Worm (Caenorhabditis elegans): ENCODE results near the gene nfi-1.

Gene nfi-1

ce11 chrII:7496070-7496469 lies 41.9 kb upstream of the nfi-1 start, which contains the start of gene spi-1:
Gene spi-1, plus strand, starts transcription at chrII:7496247.
- TF ChIP-seq bed-2 (GFP tag; IDR thresholded peaks at IDR 0.05), result no peak
- TF ChIP-seq nhr-90 (tag; optimal IDR thresholded peaks at IDR 0.05), result no peak
- TF ChIP-seq nfya-1 (tag; optimal IDR thresholded peaks at IDR 0.05; ENCODE audit: borderline replicate concordance, insufficient read depth), result no peak

- TF ChIP-seq tbp1 (GFP tag; optimal IDR thresholded peaks at IDR 0.05) (no peak), Y53G8AR.9 (GFP tag; conservative IDR thresholded peaks at IDR 0.05) (no peak), dpl-1 (GFP tag; optimal IDR thresholded peaks at IDR 0.05) (no peak), repo-1 (tag; optimal IDR thresholded peaks at IDR 0.05) (no peak), sdz-38 (tag; optimal IDR thresholded peaks at IDR 0.05) (no peak), B0019.2 (GFP tag; conservative IDR thresholded peaks at IDR 0.05) (no peak), nhr-179 (tag; optimal IDR thresholded peaks at IDR 0.05) (no peak), F57A8.1 (GFP tag; optimal IDR thresholded peaks at IDR 0.05) (no peak), ceh-40 (GFP tag; IDR thresholded peaks at IDR 0.05) (no peak), nhr-27 (tag; optimal IDR thresholded peaks at IDR 0.05) (no peak), nfyb-1 (GFP tag; IDR thresholded peaks at IDR 0.05) (no peak), T26A5.8 (tag; optimal IDR thresholded peaks at IDR 0.05) (no peak), hlh-12 (tag; optimal IDR thresholded peaks at IDR 0.05) (no peak), egl-44 (GFP tag; IDR thresholded peaks at IDR 0.05) (no peak), lsl-1 (GFP tag; optimal IDR thresholded peaks at IDR 0.05) (no peak), aptf-3 (GFP tag; IDR thresholded peaks at IDR 0.05) (no peak), ztf-26 (tag; optimal IDR thresholded peaks at IDR 0.05) (no peak), mes-4 (tag; optimal IDR thresholded peaks at IDR 0.05) (no peak), pha-4 (tag; optimal IDR thresholded peaks at IDR 0.05) (no peak)
Observed at ce11 chrII:7499390-7499789, 38.6 kb upstream of the nfi-1 start, which contains the start of gene srab-14. Gene srab-14, minus strand, starts transcription at chrII:7499490.

ce11 chrII:7505005-7505404 lies 33.0 kb upstream of the nfi-1 start, which contains the start of gene C28F5.1:
Gene C28F5.1, plus strand, starts transcription at chrII:7505305.
- TF ChIP-seq lsl-1 (GFP tag; optimal IDR thresholded peaks at IDR 0.05) (no peak), F49E8.2 (tag; optimal IDR thresholded peaks at IDR 0.05; ENCODE audit: insufficient read depth) (no peak), Y79H2A.3 (GFP tag; conservative IDR thresholded peaks at IDR 0.05) (no peak), hlh-12 (tag; optimal IDR thresholded peaks at IDR 0.05) (no peak), C06A6.2 (GFP tag; conservative IDR thresholded peaks at IDR 0.05) (no peak), ccch-3 (GFP tag; optimal IDR thresholded peaks at IDR 0.05) (no peak), dox-1 (GFP tag; IDR thresholded peaks at IDR 0.05) (no peak), unc-130 (GFP tag; optimal IDR thresholded peaks at IDR 0.05) (no peak)

- TF ChIP-seq cebp-2 (GFP tag; IDR thresholded peaks at IDR 0.05), result no peak
- 0 out of 2 replicates have a peak, but pooled peaks have one; percentile 22 for TF ChIP-seq madf-3 (GFP tag; IDR thresholded peaks at IDR 0.05)
Observed at ce11 chrII:7519221-7519620, 18.8 kb upstream of the nfi-1 start, which contains the start of gene glb-9. Gene glb-9, minus strand, starts transcription at chrII:7519321.

- TF ChIP-seq F22D6.2 (tag; optimal IDR thresholded peaks at IDR 0.05) (no peak), dox-1 (GFP tag; IDR thresholded peaks at IDR 0.05) (no peak), zfh-2 (GFP tag; conservative IDR thresholded peaks at IDR 0.05) (no peak), T07F8.4 (tag; optimal IDR thresholded peaks at IDR 0.05) (no peak), mcd-1 (GFP tag; IDR thresholded peaks at IDR 0.05) (no peak), snpc-1.1 (tag; optimal IDR thresholded peaks at IDR 0.05; ENCODE audit: insufficient read depth) (no peak), F37B4.10 (GFP tag; IDR thresholded peaks at IDR 0.05) (no peak), hmg-1.2 (GFP tag; IDR thresholded peaks at IDR 0.05) (no peak), madf-6 (GFP tag; IDR thresholded peaks at IDR 0.05) (no peak), snpc-3.4 (tag; optimal IDR thresholded peaks at IDR 0.05) (no peak), Y53F4B.3 (GFP tag; IDR thresholded peaks at IDR 0.05) (no peak), repo-1 (tag; optimal IDR thresholded peaks at IDR 0.05) (no peak), B0336.3 (GFP tag; IDR thresholded peaks at IDR 0.05) (no peak), egrh-3 (GFP tag; IDR thresholded peaks at IDR 0.05) (no peak), let-526 (GFP tag; IDR thresholded peaks at IDR 0.05) (no peak), B0261.1 (tag; optimal IDR thresholded peaks at IDR 0.05) (no peak)
Observed at ce11 chrII:7521420-7521819, 16.6 kb upstream of the nfi-1 start.
